Fruit fly (Drosophila melanogaster) Kc167 (cell line): Measurements from ENCODE around the gene Swip-1.

Experiments
- Myc ChIP-seq: fragments of >200 bp; optimal IDR thresholded peaks from 2 replicates; lab custom pipeline; 2017; ENCODE audit warnings: missing external identifiers
- Sin3A ChIP-seq: fragments of >200 bp; optimal IDR thresholded peaks from 2 replicates; lab custom pipeline; 2018; ENCODE audit warnings: missing external identifiers
- h ChIP-seq: fragments of >200 bp; optimal IDR thresholded peaks from 3 replicates; lab custom pipeline; 2018; ENCODE audit warnings: missing external identifiers
- insv ChIP-seq: fragments of >200 bp; optimal IDR thresholded peaks from 3 replicates; lab custom pipeline; 2018; ENCODE audit warnings: missing external identifiers
- psq ChIP-seq: fragments of >200 bp; optimal IDR thresholded peaks from 2 replicates; lab custom pipeline; 2017; ENCODE audit warnings: missing external identifiers
- ttk ChIP-seq: sonication (Bioruptor generic); optimal IDR thresholded peaks from 2 replicates; lab custom pipeline; 2017; ENCODE audit warnings: missing external identifiers

DNA sequence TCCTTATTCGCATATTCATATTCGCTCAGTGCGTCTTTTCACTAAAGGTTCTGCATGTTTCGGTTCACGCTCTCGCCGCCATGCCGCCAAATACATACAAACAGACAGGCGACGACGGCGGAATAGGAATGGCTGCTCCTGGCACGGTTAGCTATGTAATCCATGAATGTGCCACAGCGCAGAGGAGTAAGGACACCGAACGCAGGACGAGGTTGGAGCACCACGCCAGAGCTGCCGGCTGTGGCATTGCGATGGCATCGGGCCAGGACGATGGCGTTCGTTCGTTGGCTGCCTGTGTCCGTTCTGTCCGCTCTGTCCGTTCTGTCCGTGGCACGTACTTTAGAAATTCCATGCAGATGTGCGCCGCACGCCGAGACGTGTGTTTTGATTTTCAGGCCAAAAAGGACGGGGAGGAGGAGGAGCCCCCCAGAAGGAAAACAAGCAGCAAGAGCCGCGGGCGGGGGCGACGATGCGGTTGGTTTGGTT, 27.8 kb upstream of the Swip-1 start:
- TF ChIP-seq Myc (lab: Kevin White, UChicago) (no peak), insv (no peak), Sin3A (lab: Kevin White, UChicago) (no peak), h (lab: Kevin White, UChicago) (no peak), ttk (lab: Kevin White, UChicago) (no peak), psq (no peak)
